Fruit fly (Drosophila melanogaster) whole organism, embryonic: ENCODE data around the gene CG12479.

Experiments used
- Ada2b ChIP-seq: fragments of 200-800 bp; sonication (Bioruptor generic); IDR thresholded peaks from 2 replicates; pipeline ENCODE4 v1.3.6; 2022; ENCODE audit warnings: missing biosample characterization, missing genetic modification characterization
- CG10209 ChIP-seq: fragments of 200-800 bp; sonication (Bioruptor generic); optimal IDR thresholded peaks from 3 replicates; lab custom pipeline; 2017; ENCODE audit warnings: missing biosample characterization, mild to moderate bottlenecking, missing genetic modification characterization, missing genetic modification reagents
- CG11695 ChIP-seq: fragments of 200-800 bp; sonication (Bioruptor generic); IDR thresholded peaks from 3 replicates; pipeline ENCODE4 v1.3.6; 2022; ENCODE audit warnings: missing biosample characterization, missing genetic modification characterization
- CG12071 ChIP-seq: fragments of 200-800 bp; sonication (Bioruptor generic); optimal IDR thresholded peaks from 3 replicates; lab custom pipeline; 2018; ENCODE audit warnings: missing biosample characterization, mild to moderate bottlenecking, missing genetic modification characterization
- CG14710 ChIP-seq: fragments of 200-800 bp; sonication (Bioruptor generic); optimal IDR thresholded peaks from 3 replicates; lab custom pipeline; 2019; ENCODE audit warnings: missing biosample characterization, mild to moderate bottlenecking, missing genetic modification characterization, moderate library complexity
- CG15479 ChIP-seq: fragments of 200-800 bp; sonication (Bioruptor generic); optimal IDR thresholded peaks from 3 replicates; lab custom pipeline; 2019; ENCODE audit warnings: missing biosample characterization, mild to moderate bottlenecking, missing genetic modification characterization, moderate library complexity
- CG1602 ChIP-seq: fragments of 200-800 bp; sonication (Bioruptor generic); optimal IDR thresholded peaks from 3 replicates; lab custom pipeline; 2016; ENCODE audit warnings: missing biosample characterization, missing genetic modification characterization
- CG17359 ChIP-seq: fragments of 200-800 bp; sonication (Bioruptor generic); optimal IDR thresholded peaks from 3 replicates; lab custom pipeline; 2018; ENCODE audit warnings: missing biosample characterization, mild to moderate bottlenecking, missing genetic modification characterization, moderate library complexity
- CG17385 ChIP-seq: fragments of 200-800 bp; sonication (Bioruptor generic); optimal IDR thresholded peaks from 3 replicates; lab custom pipeline; 2018; ENCODE audit warnings: missing biosample characterization, mild to moderate bottlenecking, missing genetic modification characterization
- CG17612 ChIP-seq: fragments of 200-800 bp; sonication (Bioruptor generic); IDR thresholded peaks from 2 replicates; pipeline ENCODE4 v1.3.6; 2022; ENCODE audit warnings: missing biosample characterization, missing genetic modification characterization
- CG31224 ChIP-seq: fragments of 200-800 bp; sonication (Bioruptor generic); IDR thresholded peaks from 2 replicates; pipeline ENCODE4 v1.3.6; 2022; ENCODE audit warnings: missing biosample characterization, missing genetic modification characterization
- CG3726 ChIP-seq: fragments of 200-800 bp; sonication (Bioruptor generic); IDR thresholded peaks from 3 replicates; pipeline ENCODE4, ENCODE4 v1.3.6; 2022; ENCODE audit warnings: missing biosample characterization, missing genetic modification characterization
- CG6765 ChIP-seq: fragments of 200-800 bp; sonication (Bioruptor generic); optimal IDR thresholded peaks from 3 replicates; lab custom pipeline; 2017; ENCODE audit warnings: missing biosample characterization, mild to moderate bottlenecking, missing genetic modification characterization
- CG7786 ChIP-seq: fragments of 200-800 bp; sonication (Bioruptor generic); optimal IDR thresholded peaks from 2 replicates; lab custom pipeline; 2016; ENCODE audit warnings: missing biosample characterization, missing genetic modification characterization
- CG8290 ChIP-seq, 3 experiments: fragments of 200-800 bp; sonication (Bioruptor generic); optimal IDR thresholded peaks; 2 replicates each; lab custom pipeline; 2016 to 2019; ENCODE audit warnings: missing biosample characterization in 3 of 3, missing genetic modification characterization in 3 of 3, mild to moderate bottlenecking in 2 of 3, moderate library complexity in 1 of 3
- D19B ChIP-seq: fragments of 200-800 bp; sonication (Bioruptor generic); optimal IDR thresholded peaks from 2 replicates; lab custom pipeline; 2017; ENCODE audit warnings: missing biosample characterization, mild to moderate bottlenecking, missing genetic modification characterization
- H15 ChIP-seq: fragments of 200-800 bp; sonication (Bioruptor generic); IDR thresholded peaks from 3 replicates; pipeline ENCODE4 v1.3.6; 2022; ENCODE audit warnings: missing biosample characterization, missing genetic modification characterization
- Hmx ChIP-seq: fragments of 200-800 bp; sonication (Bioruptor generic); optimal IDR thresholded peaks from 2 replicates; lab custom pipeline; 2016; ENCODE audit warnings: missing biosample characterization, missing genetic modification characterization
- Hr51 ChIP-seq, 2 experiments: fragments of 200-800 bp; sonication (Bioruptor generic); optimal IDR thresholded peaks; 2 replicates in 1 of 2; 3 replicates in 1 of 2; lab custom pipeline; 2016 to 2018; ENCODE audit warnings: missing biosample characterization in 2 of 2, missing genetic modification characterization in 2 of 2, mild to moderate bottlenecking in 1 of 2, moderate library complexity in 1 of 2
- Oaz ChIP-seq: fragments of 200-800 bp; sonication (Bioruptor generic); IDR thresholded peaks from 2 replicates; pipeline ENCODE4 v1.3.6; 2022; ENCODE audit warnings: missing biosample characterization, missing genetic modification characterization
- Opbp ChIP-seq: fragments of 200-800 bp; sonication (Bioruptor generic); IDR thresholded peaks from 3 replicates; pipeline ENCODE4 v1.3.6; 2022; ENCODE audit warnings: missing biosample characterization, missing genetic modification characterization; ENCODE audit not compliant: partially characterized antibody
- Taf1 ChIP-seq: fragments of 200-800 bp; sonication (Bioruptor generic); IDR thresholded peaks from 2 replicates; pipeline ENCODE4 v1.3.6; 2022; ENCODE audit warnings: missing biosample characterization, missing genetic modification characterization
- Vsx1 ChIP-seq: fragments of 200-800 bp; sonication (Bioruptor generic); optimal IDR thresholded peaks from 2 replicates; lab custom pipeline; 2017; ENCODE audit warnings: missing biosample characterization, mild to moderate bottlenecking, missing genetic modification characterization, missing genetic modification reagents
- abd-A ChIP-seq: fragments of 200-800 bp; sonication (Bioruptor generic); optimal IDR thresholded peaks from 3 replicates; lab custom pipeline; 2019; ENCODE audit warnings: missing biosample characterization, mild to moderate bottlenecking, missing genetic modification characterization, moderate library complexity
- ac ChIP-seq: fragments of 200-800 bp; sonication (Bioruptor generic); optimal IDR thresholded peaks from 3 replicates; lab custom pipeline; 2017; ENCODE audit warnings: missing biosample characterization, mild to moderate bottlenecking, missing genetic modification characterization
- ase ChIP-seq: fragments of 200-800 bp; sonication (Bioruptor generic); IDR thresholded peaks from 3 replicates; pipeline ENCODE4 v1.3.6; 2022; ENCODE audit warnings: missing biosample characterization, missing genetic modification characterization
- cas ChIP-seq: fragments of 200-800 bp; sonication (Bioruptor generic); IDR thresholded peaks from 2 replicates; pipeline ENCODE4 v1.3.6; 2022; ENCODE audit warnings: missing biosample characterization, missing genetic modification characterization
- chif ChIP-seq, 2 experiments: fragments of 200-800 bp; sonication (Bioruptor generic); optimal IDR thresholded peaks; 3 replicates each; lab custom pipeline; 2016; ENCODE audit warnings: missing biosample characterization in 2 of 2, missing genetic modification characterization in 2 of 2
- dimm ChIP-seq: fragments of 200-800 bp; sonication (Bioruptor generic); IDR thresholded peaks from 2 replicates; pipeline ENCODE4 v1.3.6; 2022; ENCODE audit warnings: missing biosample characterization, missing genetic modification characterization
- disco-r ChIP-seq: fragments of 200-800 bp; sonication (Bioruptor generic); optimal IDR thresholded peaks from 2 replicates; lab custom pipeline; 2016; ENCODE audit warnings: missing biosample characterization, missing genetic modification characterization
- dysf ChIP-seq: fragments of 200-800 bp; sonication (Bioruptor generic); IDR thresholded peaks from 3 replicates; pipeline ENCODE4 v1.3.6; 2022; ENCODE audit warnings: missing biosample characterization, missing genetic modification characterization
- exex ChIP-seq: fragments of 200-800 bp; sonication (Bioruptor generic); optimal IDR thresholded peaks from 4 replicates; lab custom pipeline; 2018; ENCODE audit warnings: missing biosample characterization, mild to moderate bottlenecking, missing genetic modification characterization, moderate library complexity
- gce ChIP-seq: fragments of 200-800 bp; sonication (Bioruptor generic); IDR thresholded peaks from 3 replicates; pipeline ENCODE4 v1.3.6; 2022; ENCODE audit warnings: missing biosample characterization, missing genetic modification characterization
- gsb ChIP-seq: fragments of 200-800 bp; sonication (Bioruptor generic); IDR thresholded peaks from 2 replicates; pipeline ENCODE4 v1.3.6; 2022; ENCODE audit warnings: missing biosample characterization, missing genetic modification characterization
- gsb-n ChIP-seq: fragments of 200-800 bp; sonication (Bioruptor generic); optimal IDR thresholded peaks from 3 replicates; lab custom pipeline; 2018; ENCODE audit warnings: missing biosample characterization, mild to moderate bottlenecking, missing genetic modification characterization
- hkb ChIP-seq, 2 experiments: fragments of 200-800 bp in 1 of 2; fragments of >200 bp in 1 of 2; sonication (Bioruptor generic) in 1 of 2; IDR thresholded peaks in 1 of 2; optimal IDR thresholded peaks in 1 of 2; 2 replicates each; pipeline versions ENCODE4 v1.3.6 to Lab custom; 2017 to 2022; ENCODE audit warnings: missing biosample characterization in 1 of 2, missing genetic modification characterization in 1 of 2
- ind ChIP-seq: fragments of 200-800 bp; sonication (Bioruptor generic); optimal IDR thresholded peaks from 3 replicates; lab custom pipeline; 2016; ENCODE audit warnings: missing biosample characterization, missing genetic modification characterization
- klu ChIP-seq: fragments of 200-800 bp; sonication (Bioruptor generic); IDR thresholded peaks from 2 replicates; pipeline ENCODE4 v1.3.6; 2022; ENCODE audit warnings: missing biosample characterization, missing genetic modification characterization
- mirr ChIP-seq: fragments of 200-800 bp; sonication (Bioruptor generic); optimal IDR thresholded peaks from 3 replicates; lab custom pipeline; 2018; ENCODE audit warnings: missing biosample characterization, mild to moderate bottlenecking, missing genetic modification characterization
- mld ChIP-seq: fragments of 200-800 bp; sonication (Bioruptor generic); IDR thresholded peaks from 3 replicates; pipeline ENCODE4 v1.3.6; 2022; ENCODE audit warnings: missing biosample characterization, missing genetic modification characterization; ENCODE audit not compliant: partially characterized antibody
- otp ChIP-seq: fragments of 200-800 bp; sonication (Bioruptor generic); IDR thresholded peaks from 3 replicates; pipeline ENCODE4, ENCODE4 v1.3.6; 2022; ENCODE audit warnings: missing biosample characterization, missing genetic modification characterization
- pros ChIP-seq: fragments of 200-800 bp; sonication (Bioruptor generic); optimal IDR thresholded peaks from 3 replicates; lab custom pipeline; 2019; ENCODE audit warnings: missing biosample characterization, mild to moderate bottlenecking, missing genetic modification characterization, moderate library complexity
- sna ChIP-seq: fragments of 200-800 bp; sonication (Bioruptor generic); IDR thresholded peaks from 2 replicates; pipeline ENCODE4 v1.3.6; 2022; ENCODE audit warnings: missing biosample characterization, missing genetic modification characterization; ENCODE audit not compliant: partially characterized antibody
- tin ChIP-seq: fragments of 200-800 bp; sonication (Bioruptor generic); optimal IDR thresholded peaks from 3 replicates; lab custom pipeline; 2016; ENCODE audit warnings: missing biosample characterization, missing genetic modification characterization
- tll ChIP-seq, 2 experiments: fragments of 200-800 bp in 1 of 2; fragments of >200 bp in 1 of 2; sonication (Bioruptor generic) in 1 of 2; optimal IDR thresholded peaks; 2 replicates each; lab custom pipeline; 2017 to 2019; ENCODE audit warnings: missing biosample characterization in 2 of 2, missing genetic modification characterization in 2 of 2, mild to moderate bottlenecking in 1 of 2, moderate library complexity in 1 of 2
- tup ChIP-seq: fragments of 200-800 bp; sonication (Bioruptor generic); optimal IDR thresholded peaks from 2 replicates; lab custom pipeline; 2016; ENCODE audit warnings: missing biosample characterization, mild to moderate bottlenecking, missing genetic modification characterization, moderate library complexity
- tx ChIP-seq: fragments of 200-800 bp; sonication (Bioruptor generic); optimal IDR thresholded peaks from 2 replicates; lab custom pipeline; 2016; ENCODE audit warnings: missing biosample characterization, missing genetic modification characterization
- vnd ChIP-seq: fragments of 200-800 bp; sonication (Bioruptor generic); IDR thresholded peaks from 3 replicates; pipeline ENCODE4 v1.3.6; 2022; ENCODE audit warnings: missing biosample characterization, missing genetic modification characterization; ENCODE audit not compliant: partially characterized antibody
- z ChIP-seq: fragments of 200-800 bp; sonication (Bioruptor generic); IDR thresholded peaks from 3 replicates; pipeline ENCODE4 v1.3.6; 2022; ENCODE audit warnings: missing biosample characterization, missing genetic modification characterization

The CG12479 gene

DNA sequence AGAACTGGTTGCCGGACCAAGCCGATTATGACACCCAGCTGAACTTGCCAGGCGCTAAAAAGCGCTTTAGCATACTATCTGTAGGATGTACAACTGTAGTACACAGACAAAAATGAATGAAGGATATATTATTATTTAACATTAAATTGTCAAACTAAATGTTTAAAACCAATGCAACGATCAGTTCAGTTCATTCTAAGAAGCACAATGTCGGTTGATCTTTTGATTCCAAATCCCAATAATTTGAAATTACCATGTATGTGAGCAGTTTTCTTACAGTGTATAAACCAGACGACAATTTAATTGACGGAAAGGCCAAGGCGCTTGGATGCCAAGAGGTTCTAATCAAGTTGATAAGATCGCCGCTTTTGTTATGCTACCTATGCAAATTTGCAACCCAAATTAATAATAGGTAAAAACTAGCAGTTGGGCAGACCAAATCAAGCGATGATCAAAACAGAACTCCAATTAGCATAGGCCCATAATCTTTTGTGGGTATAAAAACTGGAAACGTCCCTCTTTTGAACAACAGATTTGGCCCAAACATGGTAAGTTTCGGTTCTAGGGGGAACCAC lies 17.3 kb upstream of the CG12479 start, which contains the start of gene CG12480 (continued):
- TF ChIP-seq mld (GFP tag; lab: Robert Waterston, UW) (no peak), tll (GFP tag; optimal IDR thresholded peaks at IDR 0.05; lab: Kevin White, UChicago) (no peak), CG11695 (GFP tag; lab: Robert Waterston, UW) (0 out of 3 replicates have a peak, but pooled peaks have one; percentile 25), Vsx1 (no peak), ind (GFP tag; lab: Kevin White, UChicago) (peak; percentile 34), CG31224 (peak; percentile 65), chif (GFP tag; optimal IDR thresholded peaks at IDR 0.05; lab: Kevin White, UChicago) (peak in 1 of 2 experiments; percentile 0), CG10209 (peak; percentile 30), abd-A (tag; lab: Kevin White, UChicago) (peak; percentile 28), Oaz (GFP tag; lab: Robert Waterston, UW) (no peak), dysf (GFP tag; lab: Robert Waterston, UW) (peak; percentile 70; the same call in 2 of the 3 replicates), sna (GFP tag; lab: Robert Waterston, UW) (no peak), CG1602 (GFP tag; lab: Kevin White, UChicago) (no peak), CG14710 (tag; lab: Kevin White, UChicago) (no peak), dimm (GFP tag; lab: Robert Waterston, UW) (no peak), Hmx (GFP tag; lab: Kevin White, UChicago) (no peak), tx (GFP tag; lab: Kevin White, UChicago) (no peak), klu (GFP tag; lab: Robert Waterston, UW) (no peak), cas (GFP tag; lab: Robert Waterston, UW) (peak; percentile 54; the same call in 1 of the 2 replicates), tin (GFP tag; lab: Kevin White, UChicago) (no peak), Ada2b (peak; percentile 20; the same call in 1 of the 2 replicates), otp (GFP tag; lab: Robert Waterston, UW) (no peak), CG17612 (no peak), CG17385 (GFP tag; lab: Kevin White, UChicago) (peak; percentile 42), vnd (GFP tag; lab: Robert Waterston, UW) (no peak), gsb (GFP tag; lab: Robert Waterston, UW) (peak; percentile 64), z (GFP tag; lab: Robert Waterston, UW) (no peak), CG7786 (GFP tag; lab: Kevin White, UChicago) (no peak), tup (GFP tag; lab: Kevin White, UChicago) (no peak), CG12071 (GFP tag; lab: Kevin White, UChicago) (peak; percentile 30), H15 (GFP tag; lab: Robert Waterston, UW) (no peak), pros (GFP tag; lab: Kevin White, UChicago) (no peak), CG17359 (tag; lab: Kevin White, UChicago) (peak; percentile 1), exex (tag; lab: Kevin White, UChicago) (peak; percentile 6), disco-r (no peak), ase (GFP tag; lab: Robert Waterston, UW) (no peak), CG6765 (GFP tag; lab: Kevin White, UChicago) (peak; percentile 43), CG3726 (no peak), Opbp (no peak), D19B (GFP tag; lab: Kevin White, UChicago) (no peak), gce (no peak), CG8290 (GFP tag; optimal IDR thresholded peaks at IDR 0.05; lab: Kevin White, UChicago) (no peak), CG8290 (tag; optimal IDR thresholded peaks at IDR 0.05; lab: Kevin White, UChicago) (peak in 1 of 2 experiments; percentile 76), mirr (GFP tag; lab: Kevin White, UChicago) (peak; percentile 31), hkb (optimal IDR thresholded peaks at IDR 0.05; lab: Kevin White, UChicago) (no peak), hkb (GFP tag; IDR thresholded peaks at IDR 0.05; lab: Robert Waterston, UW) (0 out of 2 replicates have a peak, but pooled peaks have one; percentile 25), Taf1 (peak; percentile 75), ac (GFP tag; lab: Kevin White, UChicago) (no peak), gsb-n (tag; lab: Kevin White, UChicago) (no peak), Hr51 (GFP tag; optimal IDR thresholded peaks at IDR 0.05; lab: Kevin White, UChicago) (peak; percentile 10 to 26), CG15479 (GFP tag; lab: Kevin White, UChicago) (no peak)
